Fruit fly (Drosophila melanogaster) whole organism, embryonic: ENCODE measurements around the gene Gga.

Source experiments
- BEAF-32 ChIP-seq: fragments of 200-800 bp; sonication (Bioruptor generic); optimal IDR thresholded peaks from 3 replicates; lab custom pipeline; 2017; ENCODE audit warnings: missing biosample characterization, missing genetic modification characterization, mild to moderate bottlenecking, moderate library complexity, missing genetic modification reagents
- CG10366 ChIP-seq: fragments of 200-800 bp; sonication (Bioruptor generic); IDR thresholded peaks from 2 replicates; pipeline ENCODE4 v1.3.6; 2022; ENCODE audit warnings: missing biosample characterization, missing genetic modification characterization
- CG10959 ChIP-seq: fragments of 200-800 bp; sonication (Bioruptor generic); IDR thresholded peaks from 2 replicates; pipeline ENCODE4 v1.3.6; 2022; ENCODE audit warnings: missing biosample characterization, missing genetic modification characterization
- CG16863 ChIP-seq: fragments of 200-800 bp; sonication (Bioruptor generic); optimal IDR thresholded peaks from 3 replicates; lab custom pipeline; 2016; ENCODE audit warnings: missing biosample characterization, missing genetic modification characterization
- CG17361 ChIP-seq: fragments of 200-800 bp; sonication (Bioruptor generic); IDR thresholded peaks from 3 replicates; pipeline ENCODE4 v1.3.6; 2022; ENCODE audit warnings: missing biosample characterization, missing genetic modification characterization
- CG17612 ChIP-seq: fragments of 200-800 bp; sonication (Bioruptor generic); IDR thresholded peaks from 2 replicates; pipeline ENCODE4 v1.3.6; 2022; ENCODE audit warnings: missing biosample characterization, missing genetic modification characterization
- CG1792 ChIP-seq: fragments of 200-800 bp; sonication (Bioruptor generic); optimal IDR thresholded peaks from 2 replicates; lab custom pipeline; 2016; ENCODE audit warnings: missing biosample characterization, missing genetic modification characterization
- CG18764 ChIP-seq: fragments of 200-800 bp; sonication (Bioruptor generic); optimal IDR thresholded peaks from 3 replicates; lab custom pipeline; 2016; ENCODE audit warnings: missing biosample characterization, missing genetic modification characterization
- CG2712 ChIP-seq: fragments of 200-800 bp; optimal IDR thresholded peaks from 3 replicates; lab custom pipeline; 2019; ENCODE audit warnings: missing biosample characterization, mild to moderate bottlenecking, missing genetic modification characterization, moderate library complexity
- CG3281 ChIP-seq: fragments of 200-800 bp; sonication (Bioruptor generic); optimal IDR thresholded peaks from 3 replicates; lab custom pipeline; 2017; ENCODE audit warnings: missing biosample characterization, mild to moderate bottlenecking, missing genetic modification characterization
- CG42726 ChIP-seq: fragments of 200-800 bp; sonication (Bioruptor generic); IDR thresholded peaks from 2 replicates; pipeline ENCODE4 v1.3.6; 2022; ENCODE audit warnings: missing biosample characterization, missing genetic modification characterization; ENCODE audit not compliant: partially characterized antibody
- CG4854 ChIP-seq: fragments of 200-800 bp; sonication (Bioruptor generic); optimal IDR thresholded peaks from 2 replicates; lab custom pipeline; 2016; ENCODE audit warnings: missing biosample characterization, missing genetic modification characterization, inconsistent platforms
- CG6791 ChIP-seq: fragments of 200-800 bp; sonication (Bioruptor generic); IDR thresholded peaks from 3 replicates; pipeline ENCODE4 v1.3.6; 2022; ENCODE audit warnings: missing biosample characterization, missing genetic modification characterization; ENCODE audit not compliant: partially characterized antibody
- CG7839 ChIP-seq: fragments of 200-800 bp; sonication (Bioruptor generic); optimal IDR thresholded peaks from 3 replicates; lab custom pipeline; 2018; ENCODE audit warnings: missing biosample characterization, mild to moderate bottlenecking, missing genetic modification characterization, moderate library complexity
- CG7987 ChIP-seq: fragments of 200-800 bp; sonication (Bioruptor generic); optimal IDR thresholded peaks from 2 replicates; lab custom pipeline; 2018; ENCODE audit warnings: missing biosample characterization, mild to moderate bottlenecking, missing genetic modification characterization, moderate library complexity
- CG9727 ChIP-seq: fragments of 200-800 bp; sonication (Bioruptor generic); optimal IDR thresholded peaks from 3 replicates; lab custom pipeline; 2017; ENCODE audit warnings: missing biosample characterization, mild to moderate bottlenecking, missing genetic modification characterization
- CkIIα-i1 ChIP-seq: fragments of 200-800 bp; sonication (Bioruptor generic); IDR thresholded peaks from 2 replicates; pipeline ENCODE4 v1.3.6; 2022; ENCODE audit warnings: missing biosample characterization, missing genetic modification characterization
- CoRest ChIP-seq: fragments of 200-800 bp; sonication (Bioruptor generic); optimal IDR thresholded peaks from 3 replicates; lab custom pipeline; 2018; ENCODE audit warnings: missing biosample characterization, mild to moderate bottlenecking, missing genetic modification characterization, moderate library complexity
- Ets65A ChIP-seq: fragments of 200-800 bp; sonication (Bioruptor generic); peaks from one replicate; lab custom pipeline; 2016; ENCODE audit warnings: missing biosample characterization, missing genetic modification characterization
- HLH3B ChIP-seq: fragments of 200-800 bp; sonication (Bioruptor generic); IDR thresholded peaks from 2 replicates; pipeline ENCODE4 v1.3.6; 2022; ENCODE audit warnings: missing biosample characterization, missing genetic modification characterization
- Lpt ChIP-seq: fragments of >200 bp; optimal IDR thresholded peaks from 2 replicates; lab custom pipeline; 2018; ENCODE audit warnings: missing biosample characterization, missing genetic modification characterization
- MTF-1 ChIP-seq: fragments of 200-800 bp; sonication (Bioruptor generic); optimal IDR thresholded peaks from 2 replicates; lab custom pipeline; 2018; ENCODE audit warnings: missing biosample characterization, mild to moderate bottlenecking, missing genetic modification characterization, borderline replicate concordance
- Myb ChIP-seq: fragments of 200-800 bp; sonication (Bioruptor generic); optimal IDR thresholded peaks from 2 replicates; lab custom pipeline; 2016; ENCODE audit warnings: missing biosample characterization, missing genetic modification characterization
- NC2β ChIP-seq: fragments of 200-800 bp; sonication (Bioruptor generic); optimal IDR thresholded peaks from 2 replicates; lab custom pipeline; 2016; ENCODE audit warnings: missing biosample characterization, missing genetic modification characterization
- Neu2 ChIP-seq: fragments of 200-800 bp; sonication (Bioruptor generic); optimal IDR thresholded peaks from 3 replicates; lab custom pipeline; 2016; ENCODE audit warnings: missing biosample characterization, missing genetic modification characterization, borderline replicate concordance
- Nf-YB ChIP-seq: fragments of 200-800 bp; sonication (Bioruptor generic); optimal IDR thresholded peaks from 3 replicates; lab custom pipeline; 2019; ENCODE audit warnings: missing biosample characterization, mild to moderate bottlenecking, missing genetic modification characterization, moderate library complexity
- PHDP ChIP-seq: fragments of 200-800 bp; sonication (Bioruptor generic); optimal IDR thresholded peaks from 3 replicates; lab custom pipeline; 2018; ENCODE audit warnings: missing biosample characterization, mild to moderate bottlenecking, missing genetic modification characterization, moderate library complexity
- Rfx ChIP-seq: fragments of 200-800 bp; sonication (Bioruptor generic); IDR thresholded peaks from 2 replicates; pipeline ENCODE4 v1.3.6; 2022; ENCODE audit warnings: missing biosample characterization, missing genetic modification characterization
- Sry-β ChIP-seq: fragments of 200-800 bp; sonication (Bioruptor generic); optimal IDR thresholded peaks from 2 replicates; lab custom pipeline; 2018; ENCODE audit warnings: missing biosample characterization, mild to moderate bottlenecking, missing genetic modification characterization, moderate library complexity
- abd-A ChIP-seq: fragments of 200-800 bp; sonication (Bioruptor generic); optimal IDR thresholded peaks from 3 replicates; lab custom pipeline; 2019; ENCODE audit warnings: missing biosample characterization, mild to moderate bottlenecking, missing genetic modification characterization, moderate library complexity
- ap ChIP-seq: fragments of 200-800 bp; sonication (Bioruptor generic); IDR thresholded peaks from 2 replicates; pipeline ENCODE4 v1.3.6; 2022; ENCODE audit warnings: missing biosample characterization, missing genetic modification characterization
- ash1 ChIP-seq: fragments of 200-800 bp; sonication (Bioruptor generic); optimal IDR thresholded peaks from 2 replicates; lab custom pipeline; 2018; ENCODE audit warnings: missing biosample characterization, mild to moderate bottlenecking, missing genetic modification characterization
- bsh ChIP-seq, 2 experiments: fragments of 200-800 bp; sonication (Bioruptor generic); optimal IDR thresholded peaks; 2 replicates each; lab custom pipeline; 2017 to 2018; ENCODE audit warnings: mild to moderate bottlenecking in 2 of 2, missing biosample characterization in 2 of 2, missing genetic modification characterization in 2 of 2, moderate library complexity in 1 of 2
- dan ChIP-seq: fragments of 200-800 bp; sonication (Bioruptor generic); IDR thresholded peaks from 2 replicates; pipeline ENCODE4 v1.3.6; 2022; ENCODE audit warnings: missing biosample characterization, missing genetic modification characterization
- fd102C ChIP-seq: fragments of 200-800 bp; sonication (Bioruptor generic); optimal IDR thresholded peaks from 2 replicates; lab custom pipeline; 2018; ENCODE audit warnings: missing biosample characterization, mild to moderate bottlenecking, missing genetic modification characterization, moderate library complexity
- fd64A ChIP-seq: fragments of 200-800 bp; sonication (Bioruptor generic); optimal IDR thresholded peaks from 3 replicates; lab custom pipeline; 2018; ENCODE audit warnings: missing biosample characterization, mild to moderate bottlenecking, missing genetic modification characterization
- fru ChIP-seq: fragments of >200 bp; optimal IDR thresholded peaks from 2 replicates; lab custom pipeline; 2017
- grau ChIP-seq: fragments of 200-800 bp; optimal IDR thresholded peaks from 3 replicates; lab custom pipeline; 2019; ENCODE audit warnings: missing biosample characterization, mild to moderate bottlenecking, missing genetic modification characterization, moderate library complexity
- gsb-n ChIP-seq: fragments of 200-800 bp; sonication (Bioruptor generic); optimal IDR thresholded peaks from 3 replicates; lab custom pipeline; 2018; ENCODE audit warnings: missing biosample characterization, mild to moderate bottlenecking, missing genetic modification characterization
- gt ChIP-seq: fragments of 200-800 bp; sonication (Bioruptor generic); IDR thresholded peaks from 2 replicates; pipeline ENCODE4 v1.3.6; 2022; ENCODE audit warnings: missing biosample characterization, missing genetic modification characterization
- her ChIP-seq: fragments of 200-800 bp; sonication (Bioruptor generic); optimal IDR thresholded peaks from 2 replicates; lab custom pipeline; 2016; ENCODE audit warnings: missing biosample characterization, missing genetic modification characterization
- hth ChIP-seq: fragments of >200 bp; optimal IDR thresholded peaks from 2 replicates; lab custom pipeline; 2017; ENCODE audit warnings: inconsistent platforms
- jumu ChIP-seq: fragments of 200-800 bp; sonication (Bioruptor generic); optimal IDR thresholded peaks from 3 replicates; lab custom pipeline; 2016; ENCODE audit warnings: missing biosample characterization, missing genetic modification characterization
- kni ChIP-seq: fragments of 200-800 bp; sonication (Bioruptor generic); optimal IDR thresholded peaks from 3 replicates; lab custom pipeline; 2017; ENCODE audit warnings: mild to moderate bottlenecking, missing biosample characterization, missing genetic modification reagents, missing genetic modification characterization
- lilli ChIP-seq: fragments of 200-800 bp; sonication (Bioruptor generic); optimal IDR thresholded peaks from 3 replicates; lab custom pipeline; 2016; ENCODE audit warnings: missing biosample characterization, missing genetic modification characterization
- otp ChIP-seq: fragments of 200-800 bp; sonication (Bioruptor generic); IDR thresholded peaks from 3 replicates; pipeline ENCODE4, ENCODE4 v1.3.6; 2022; ENCODE audit warnings: missing biosample characterization, missing genetic modification characterization
- pros ChIP-seq: fragments of 200-800 bp; sonication (Bioruptor generic); optimal IDR thresholded peaks from 3 replicates; lab custom pipeline; 2019; ENCODE audit warnings: missing biosample characterization, mild to moderate bottlenecking, missing genetic modification characterization, moderate library complexity
- row ChIP-seq: fragments of 200-800 bp; sonication (Bioruptor generic); IDR thresholded peaks from 3 replicates; pipeline ENCODE4 v1.3.6; 2022; ENCODE audit warnings: missing biosample characterization, missing genetic modification characterization
- stc ChIP-seq: fragments of 200-800 bp; sonication (Bioruptor generic); IDR thresholded peaks from 2 replicates; pipeline ENCODE4 v1.3.6; 2022; ENCODE audit warnings: missing biosample characterization, missing genetic modification characterization
- zen2 ChIP-seq: fragments of 200-800 bp; sonication (Bioruptor generic); IDR thresholded peaks from 3 replicates; pipeline ENCODE4 v1.3.6; 2022; ENCODE audit warnings: missing biosample characterization, missing genetic modification characterization; ENCODE audit not compliant: partially characterized antibody

The Gga gene

dm6 chrX:9579918-9580521, 20.8 kb upstream of the Gga start, which contains the start of gene LPCAT (continued):
- peak; percentile 54 for TF ChIP-seq CG3281
- peak; percentile 63; the same call in 1 of the 3 replicates for TF ChIP-seq CG17361 (GFP tag; lab: Robert Waterston, UW)
- peak; percentile 71 for TF ChIP-seq CG7839 (tag; lab: Kevin White, UChicago)
- peak; percentile 57 for TF ChIP-seq CoRest (tag; lab: Kevin White, UChicago)
- peak; percentile 85 for TF ChIP-seq BEAF-32 (GFP tag; lab: Kevin White, UChicago)
- no peak for TF ChIP-seq dan
- TF ChIP-seq PHDP: peak; percentile 31
- no peak for TF ChIP-seq gsb-n (tag; lab: Kevin White, UChicago)
- TF ChIP-seq CG9727 (GFP tag; lab: Kevin White, UChicago): peak; percentile 72
- no peak for TF ChIP-seq Neu2 (GFP tag; lab: Kevin White, UChicago)
- TF ChIP-seq grau: peak; percentile 28
- peak; percentile 90 for TF ChIP-seq Rfx
- TF ChIP-seq CG6791 (GFP tag; lab: Robert Waterston, UW): peak; percentile 78
- peak; percentile 52 for TF ChIP-seq CG4854 (GFP tag; lab: Kevin White, UChicago)
- no peak for TF ChIP-seq Sry-β
- 0 out of 2 replicates have a peak, but pooled peaks have one; percentile 32 for TF ChIP-seq gt (GFP tag; lab: Robert Waterston, UW)
- no peak; the same call in 2 of the 3 replicates for TF ChIP-seq zen2 (GFP tag; lab: Robert Waterston, UW)
- peak; percentile 97 for TF ChIP-seq abd-A (tag; lab: Kevin White, UChicago)
- TF ChIP-seq ash1 (GFP tag; lab: Kevin White, UChicago): no peak
- no peak for TF ChIP-seq fru
- peak in 1 of 2 experiments; percentile 57 for TF ChIP-seq bsh (GFP tag; optimal IDR thresholded peaks at IDR 0.05; lab: Kevin White, UChicago)
- TF ChIP-seq CG17612 (GFP tag; lab: Robert Waterston, UW): 0 out of 2 replicates have a peak, but pooled peaks have one; percentile 49
- TF ChIP-seq MTF-1 (GFP tag; lab: Kevin White, UChicago): peak; percentile 19
- TF ChIP-seq CG1792 (GFP tag; lab: Kevin White, UChicago): peak; percentile 46
- TF ChIP-seq CG42726: peak; percentile 72
- TF ChIP-seq fd102C: peak; percentile 20
- TF ChIP-seq Lpt (GFP tag; lab: Kevin White, UChicago): no peak
- TF ChIP-seq CkIIα-i1 (GFP tag; lab: Robert Waterston, UW): no peak
- no peak for TF ChIP-seq kni (GFP tag; lab: Kevin White, UChicago)
- peak; percentile 13; the same call in 1 of the 2 replicates for TF ChIP-seq CG10959 (GFP tag; lab: Robert Waterston, UW)
- peak; percentile 80 for TF ChIP-seq CG7987 (GFP tag; lab: Kevin White, UChicago)
- no peak for TF ChIP-seq Nf-YB (GFP tag; lab: Kevin White, UChicago)
- peak; percentile 78 for TF ChIP-seq jumu
- peak; percentile 29 for TF ChIP-seq NC2β
- peak; percentile 69 for TF ChIP-seq CG18764 (GFP tag; lab: Kevin White, UChicago)
- TF ChIP-seq HLH3B (GFP tag; lab: Robert Waterston, UW): peak; percentile 63; the same call in 1 of the 2 replicates
- TF ChIP-seq fd64A (GFP tag; lab: Kevin White, UChicago): no peak
- peak; percentile 65 for TF ChIP-seq row (GFP tag; lab: Robert Waterston, UW)
- peak; percentile 76 for TF ChIP-seq CG10366 (GFP tag; lab: Robert Waterston, UW)
- TF ChIP-seq pros (GFP tag; lab: Kevin White, UChicago): peak; percentile 65
- no peak for TF ChIP-seq hth (lab: Kevin White, UChicago)
- peak; percentile 97 for TF ChIP-seq Ets65A (GFP tag; lab: Kevin White, UChicago)
- TF ChIP-seq Myb (GFP tag; lab: Kevin White, UChicago): peak; percentile 86
- peak; percentile 65 for TF ChIP-seq ap
- peak; percentile 94 for TF ChIP-seq lilli (GFP tag; lab: Kevin White, UChicago)
- 0 out of 3 replicates have a peak, but pooled peaks have one; percentile 20 for TF ChIP-seq otp (GFP tag; lab: Robert Waterston, UW)
- peak; percentile 32; the same call in 1 of the 2 replicates for TF ChIP-seq stc (GFP tag; lab: Robert Waterston, UW)
- peak; percentile 52 for TF ChIP-seq CG16863 (GFP tag; lab: Kevin White, UChicago)
- TF ChIP-seq CG2712 (tag; lab: Kevin White, UChicago): peak; percentile 40
- peak; percentile 61 for TF ChIP-seq her (GFP tag; lab: Kevin White, UChicago)
